Worm (Caenorhabditis elegans): Measurements from ENCODE around the gene srj-55.

ce11 chrV:2881016-2881415, 23.3 kb upstream of the srj-55 start, which contains the start of gene ifc-1:
- TF ChIP-seq sma-3 (GFP tag; optimal IDR thresholded peaks at IDR 0.05), result no peak
- TF ChIP-seq egl-27 (tag; optimal IDR thresholded peaks at IDR 0.05), result no peak
- TF ChIP-seq aly-2 (tag; optimal IDR thresholded peaks at IDR 0.05), result no peak
- TF ChIP-seq mab-5 (tag; optimal IDR thresholded peaks at IDR 0.05), result no peak
- no peak for TF ChIP-seq ama-1 (optimal IDR thresholded peaks at IDR 0.05)
- TF ChIP-seq elt-3 (tag; optimal IDR thresholded peaks at IDR 0.05), result no peak
